Fruit fly (Drosophila melanogaster) whole organism, embryonic: Measurements from ENCODE around the gene Dus1.

Experiments used
- Ada2b ChIP-seq: fragments of 200-800 bp; sonication (Bioruptor generic); IDR thresholded peaks from 2 replicates; pipeline ENCODE4 v1.3.6; 2022; ENCODE audit warnings: missing biosample characterization, missing genetic modification characterization
- CG10321 ChIP-seq: fragments of 200-800 bp; sonication (Bioruptor generic); IDR thresholded peaks from 2 replicates; pipeline ENCODE4 v1.3.6; 2022; ENCODE audit warnings: missing biosample characterization, missing genetic modification characterization
- CG10462 ChIP-seq: fragments of 200-800 bp; sonication (Bioruptor generic); optimal IDR thresholded peaks from 2 replicates; lab custom pipeline; 2016; ENCODE audit warnings: missing biosample characterization, missing genetic modification characterization
- CG11696 ChIP-seq: fragments of 200-800 bp; sonication (Bioruptor generic); IDR thresholded peaks from 2 replicates; pipeline ENCODE4 v1.3.6; 2022; ENCODE audit warnings: missing biosample characterization, missing genetic modification characterization
- CG13287 ChIP-seq: fragments of 200-800 bp; sonication (Bioruptor generic); IDR thresholded peaks from 2 replicates; pipeline ENCODE4 v1.3.6; 2022; ENCODE audit warnings: missing biosample characterization, missing genetic modification characterization; ENCODE audit not compliant: partially characterized antibody
- CG14710 ChIP-seq: fragments of 200-800 bp; sonication (Bioruptor generic); optimal IDR thresholded peaks from 3 replicates; lab custom pipeline; 2019; ENCODE audit warnings: missing biosample characterization, mild to moderate bottlenecking, missing genetic modification characterization, moderate library complexity
- CG16863 ChIP-seq: fragments of 200-800 bp; sonication (Bioruptor generic); optimal IDR thresholded peaks from 3 replicates; lab custom pipeline; 2016; ENCODE audit warnings: missing biosample characterization, missing genetic modification characterization
- CG18599 ChIP-seq: fragments of 200-800 bp; sonication (Bioruptor generic); optimal IDR thresholded peaks from 3 replicates; lab custom pipeline; 2017; ENCODE audit warnings: missing biosample characterization, missing genetic modification characterization, mild to moderate bottlenecking, moderate library complexity, missing genetic modification reagents
- CG33557 ChIP-seq: fragments of 200-800 bp; sonication (Bioruptor generic); optimal IDR thresholded peaks from 2 replicates; lab custom pipeline; 2019; ENCODE audit warnings: missing biosample characterization, mild to moderate bottlenecking, missing genetic modification characterization, moderate library complexity
- CG34224 ChIP-seq: fragments of 200-800 bp; sonication (Bioruptor generic); IDR thresholded peaks from 3 replicates; pipeline ENCODE4 v1.3.6; 2022; ENCODE audit warnings: missing biosample characterization, missing genetic modification characterization; ENCODE audit not compliant: partially characterized antibody
- CG42726 ChIP-seq: fragments of 200-800 bp; sonication (Bioruptor generic); IDR thresholded peaks from 2 replicates; pipeline ENCODE4 v1.3.6; 2022; ENCODE audit warnings: missing biosample characterization, missing genetic modification characterization; ENCODE audit not compliant: partially characterized antibody
- CG5245 ChIP-seq: fragments of 200-800 bp; sonication (Bioruptor generic); optimal IDR thresholded peaks from 3 replicates; lab custom pipeline; 2016; ENCODE audit warnings: missing biosample characterization, missing genetic modification characterization
- CG6765 ChIP-seq: fragments of 200-800 bp; sonication (Bioruptor generic); optimal IDR thresholded peaks from 3 replicates; lab custom pipeline; 2017; ENCODE audit warnings: missing biosample characterization, mild to moderate bottlenecking, missing genetic modification characterization
- CG8290 ChIP-seq, 3 experiments: fragments of 200-800 bp; sonication (Bioruptor generic); optimal IDR thresholded peaks; 2 replicates each; lab custom pipeline; 2016 to 2019; ENCODE audit warnings: missing biosample characterization in 3 of 3, missing genetic modification characterization in 3 of 3, mild to moderate bottlenecking in 2 of 3, moderate library complexity in 1 of 3
- CG8359 ChIP-seq: fragments of 200-800 bp; sonication (Bioruptor generic); optimal IDR thresholded peaks from 2 replicates; lab custom pipeline; 2017; ENCODE audit warnings: missing biosample characterization, mild to moderate bottlenecking, missing genetic modification characterization, borderline replicate concordance
- Dad ChIP-seq: fragments of 200-800 bp; sonication (Bioruptor generic); optimal IDR thresholded peaks from 3 replicates; lab custom pipeline; 2016; ENCODE audit warnings: missing biosample characterization, missing genetic modification characterization
- ERR ChIP-seq: fragments of 200-800 bp; sonication (Bioruptor generic); optimal IDR thresholded peaks from 2 replicates; lab custom pipeline; 2016; ENCODE audit warnings: missing biosample characterization, missing genetic modification characterization
- Ets65A ChIP-seq: fragments of 200-800 bp; sonication (Bioruptor generic); peaks from one replicate; lab custom pipeline; 2016; ENCODE audit warnings: missing biosample characterization, missing genetic modification characterization
- Hey ChIP-seq: fragments of 200-800 bp; sonication (Bioruptor generic); optimal IDR thresholded peaks from 3 replicates; lab custom pipeline; 2018; ENCODE audit warnings: missing biosample characterization, mild to moderate bottlenecking, missing genetic modification characterization
- Hsf ChIP-seq: fragments of 200-800 bp; sonication (Bioruptor generic); optimal IDR thresholded peaks from 3 replicates; lab custom pipeline; 2016; ENCODE audit warnings: missing biosample characterization, missing genetic modification characterization
- MESR4 ChIP-seq: fragments of 200-800 bp; sonication (Bioruptor generic); optimal IDR thresholded peaks from 2 replicates; lab custom pipeline; 2018; ENCODE audit warnings: missing biosample characterization, mild to moderate bottlenecking, missing genetic modification characterization, moderate library complexity
- Mad ChIP-seq: fragments of 200-800 bp; sonication (Bioruptor generic); optimal IDR thresholded peaks from 2 replicates; lab custom pipeline; 2016; ENCODE audit warnings: missing biosample characterization, missing genetic modification characterization
- Med ChIP-seq: fragments of 200-800 bp; sonication (Bioruptor generic); peaks from one replicate; lab custom pipeline; 2016; ENCODE audit warnings: missing biosample characterization, missing genetic modification characterization, mild to moderate bottlenecking, inconsistent platforms, moderate library complexity
- NC2α ChIP-seq: fragments of 200-800 bp; sonication (Bioruptor generic); optimal IDR thresholded peaks from 2 replicates; lab custom pipeline; 2016; ENCODE audit warnings: missing biosample characterization, missing genetic modification characterization
- Neu2 ChIP-seq: fragments of 200-800 bp; sonication (Bioruptor generic); optimal IDR thresholded peaks from 3 replicates; lab custom pipeline; 2016; ENCODE audit warnings: missing biosample characterization, missing genetic modification characterization, borderline replicate concordance
- PHDP ChIP-seq: fragments of 200-800 bp; sonication (Bioruptor generic); optimal IDR thresholded peaks from 3 replicates; lab custom pipeline; 2018; ENCODE audit warnings: missing biosample characterization, mild to moderate bottlenecking, missing genetic modification characterization, moderate library complexity
- chif ChIP-seq, 2 experiments: fragments of 200-800 bp; sonication (Bioruptor generic); optimal IDR thresholded peaks; 3 replicates each; lab custom pipeline; 2016; ENCODE audit warnings: missing biosample characterization in 2 of 2, missing genetic modification characterization in 2 of 2
- chinmo ChIP-seq: fragments of 200-800 bp; sonication (Bioruptor generic); IDR thresholded peaks from 4 replicates; pipeline ENCODE4 v1.3.6; 2022; ENCODE audit warnings: missing biosample characterization, missing genetic modification characterization; ENCODE audit not compliant: partially characterized antibody
- ci ChIP-seq: fragments of 200-800 bp; sonication (Bioruptor generic); IDR thresholded peaks from 3 replicates; pipeline ENCODE4 v1.3.6; 2022; ENCODE audit warnings: missing biosample characterization, missing genetic modification characterization
- dpn ChIP-seq, 2 experiments: fragments of 200-800 bp; sonication (Bioruptor generic); optimal IDR thresholded peaks; 3 replicates each; lab custom pipeline; 2016; ENCODE audit warnings: missing biosample characterization in 2 of 2, missing genetic modification characterization in 2 of 2
- esg ChIP-seq: fragments of 200-800 bp; sonication (Bioruptor generic); conservative IDR thresholded peaks from 2 replicates; pipeline ENCODE4 v1.3.6; 2022; ENCODE audit warnings: missing biosample characterization, missing genetic modification characterization
- fd102C ChIP-seq: fragments of 200-800 bp; sonication (Bioruptor generic); optimal IDR thresholded peaks from 2 replicates; lab custom pipeline; 2018; ENCODE audit warnings: missing biosample characterization, mild to moderate bottlenecking, missing genetic modification characterization, moderate library complexity
- gcm2 ChIP-seq: fragments of 200-800 bp; sonication (Bioruptor generic); optimal IDR thresholded peaks from 2 replicates; lab custom pipeline; 2016; ENCODE audit warnings: missing biosample characterization, missing genetic modification characterization
- gfzf ChIP-seq: fragments of 200-800 bp; sonication (Bioruptor generic); optimal IDR thresholded peaks from 2 replicates; lab custom pipeline; 2016; ENCODE audit warnings: missing biosample characterization, mild to moderate bottlenecking, missing genetic modification characterization, moderate library complexity
- grn ChIP-seq: fragments of 200-800 bp; sonication (Bioruptor generic); optimal IDR thresholded peaks from 3 replicates; lab custom pipeline; 2017; ENCODE audit warnings: missing biosample characterization, missing genetic modification characterization
- ind ChIP-seq: fragments of 200-800 bp; sonication (Bioruptor generic); optimal IDR thresholded peaks from 3 replicates; lab custom pipeline; 2016; ENCODE audit warnings: missing biosample characterization, missing genetic modification characterization
- insv ChIP-seq, 2 experiments: fragments of 200-800 bp; sonication (Bioruptor generic); optimal IDR thresholded peaks; 3 replicates each; lab custom pipeline; 2016 to 2018; ENCODE audit warnings: missing biosample characterization in 2 of 2, missing genetic modification characterization in 2 of 2
- nerfin-2 ChIP-seq: fragments of 200-800 bp; sonication (Bioruptor generic); IDR thresholded peaks from 2 replicates; pipeline ENCODE4 v1.3.6; 2022; ENCODE audit warnings: missing biosample characterization, missing genetic modification characterization; ENCODE audit not compliant: partially characterized antibody
- org-1 ChIP-seq: fragments of 200-800 bp; sonication (Bioruptor generic); optimal IDR thresholded peaks from 2 replicates; lab custom pipeline; 2017; ENCODE audit warnings: missing biosample characterization, missing genetic modification characterization
- p53 ChIP-seq: fragments of 200-800 bp; sonication (Bioruptor generic); optimal IDR thresholded peaks from 2 replicates; lab custom pipeline; 2016; ENCODE audit warnings: missing biosample characterization, missing genetic modification characterization
- pfk ChIP-seq: fragments of 200-800 bp; sonication (Bioruptor generic); optimal IDR thresholded peaks from 2 replicates; lab custom pipeline; 2018; ENCODE audit warnings: missing biosample characterization, mild to moderate bottlenecking, missing genetic modification characterization, moderate library complexity
- pnt ChIP-seq: fragments of 200-800 bp; sonication (Bioruptor generic); optimal IDR thresholded peaks from 3 replicates; lab custom pipeline; 2016; ENCODE audit warnings: missing biosample characterization, missing genetic modification characterization
- prd ChIP-seq, 3 experiments: fragments of >200 bp in 2 of 3; fragments of 200-800 bp in 1 of 3; sonication (Bioruptor generic) in 1 of 3; optimal IDR thresholded peaks in 2 of 3; IDR thresholded peaks in 1 of 3; 2 replicates in 2 of 3; 3 replicates in 1 of 3; pipeline versions ENCODE4 v1.3.6 to Lab custom; 2017 to 2022; ENCODE audit warnings: missing biosample characterization in 1 of 3, missing genetic modification characterization in 1 of 3
- pzg ChIP-seq: fragments of 200-800 bp; sonication (Bioruptor generic); optimal IDR thresholded peaks from 3 replicates; lab custom pipeline; 2018; ENCODE audit warnings: missing biosample characterization, mild to moderate bottlenecking, missing genetic modification characterization, moderate library complexity
- row ChIP-seq: fragments of 200-800 bp; sonication (Bioruptor generic); IDR thresholded peaks from 3 replicates; pipeline ENCODE4 v1.3.6; 2022; ENCODE audit warnings: missing biosample characterization, missing genetic modification characterization
- shn ChIP-seq: fragments of 200-800 bp; sonication (Bioruptor generic); optimal IDR thresholded peaks from 3 replicates; lab custom pipeline; 2016; ENCODE audit warnings: missing biosample characterization, missing genetic modification characterization
- tin ChIP-seq: fragments of 200-800 bp; sonication (Bioruptor generic); optimal IDR thresholded peaks from 3 replicates; lab custom pipeline; 2016; ENCODE audit warnings: missing biosample characterization, missing genetic modification characterization
- toy ChIP-seq: fragments of 200-800 bp; sonication (Bioruptor generic); IDR thresholded peaks from 2 replicates; pipeline ENCODE4 v1.3.6; 2022; ENCODE audit warnings: missing biosample characterization, missing genetic modification characterization
- twi ChIP-seq: fragments of 200-800 bp; optimal IDR thresholded peaks from 2 replicates; lab custom pipeline; 2019; ENCODE audit warnings: missing biosample characterization, mild to moderate bottlenecking, missing genetic modification characterization, moderate library complexity

The Dus1 gene

DNA sequence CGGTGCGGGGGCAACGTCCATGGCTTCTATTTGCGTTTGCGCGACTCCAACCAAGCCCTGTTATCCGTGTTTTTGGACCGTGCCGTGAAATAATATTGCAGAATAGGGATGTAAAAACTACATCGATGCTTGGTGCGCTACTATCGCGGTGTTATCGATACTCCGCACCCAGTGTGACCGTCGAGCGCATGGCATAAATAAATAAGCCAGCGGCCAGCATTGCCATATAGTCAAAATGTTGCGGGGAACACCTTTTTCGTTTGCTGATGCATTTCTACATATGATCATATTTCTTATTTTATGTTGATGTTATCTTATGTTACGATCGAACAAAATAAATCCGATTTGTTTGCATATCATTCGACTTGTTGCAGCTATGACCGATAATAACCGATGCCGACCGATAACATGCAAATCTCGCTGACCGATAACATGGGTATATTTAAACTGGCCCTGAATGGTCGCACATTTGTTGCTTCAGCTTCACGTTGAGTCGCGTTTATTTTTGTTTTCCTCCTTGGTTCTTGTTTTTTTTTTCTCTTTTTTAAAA lies 5.7 kb upstream of the Dus1 start, which contains the start of gene smo (continued):
- TF ChIP-seq ERR (GFP tag; lab: Kevin White, UChicago) (peak; percentile 5), prd (optimal IDR thresholded peaks at IDR 0.05; lab: Kevin White, UChicago) (no peak), prd (GFP tag; IDR thresholded peaks at IDR 0.05; lab: Robert Waterston, UW) (0 out of 3 replicates have a peak, but pooled peaks have one; percentile 23), dpn (GFP tag; optimal IDR thresholded peaks at IDR 0.05; lab: Kevin White, UChicago) (peak; percentile 48 to 52), CG33557 (GFP tag; lab: Kevin White, UChicago) (no peak), twi (tag; lab: Kevin White, UChicago) (peak; percentile 25), NC2α (no peak), tin (GFP tag; lab: Kevin White, UChicago) (peak; percentile 29), CG11696 (no peak), fd102C (GFP tag; lab: Kevin White, UChicago) (no peak), CG6765 (GFP tag; lab: Kevin White, UChicago) (no peak), ind (GFP tag; lab: Kevin White, UChicago) (peak; percentile 26), Ets65A (GFP tag; lab: Kevin White, UChicago) (peak; percentile 90), CG8359 (GFP tag; lab: Kevin White, UChicago) (no peak), row (GFP tag; lab: Robert Waterston, UW) (peak; percentile 56), insv (GFP tag; optimal IDR thresholded peaks at IDR 0.05; lab: Kevin White, UChicago) (peak in 1 of 2 experiments; percentile 12), CG5245 (GFP tag; lab: Kevin White, UChicago) (no peak), CG14710 (tag; lab: Kevin White, UChicago) (peak; percentile 84), Hey (tag; lab: Kevin White, UChicago) (no peak), ci (GFP tag; lab: Robert Waterston, UW) (no peak), p53 (GFP tag; lab: Kevin White, UChicago) (peak; percentile 69), gcm2 (no peak), chif (GFP tag; optimal IDR thresholded peaks at IDR 0.05; lab: Kevin White, UChicago) (peak; percentile 29 to 48), CG10462 (GFP tag; lab: Kevin White, UChicago) (no peak), Ada2b (GFP tag; lab: Robert Waterston, UW) (no peak), CG34224 (GFP tag; lab: Robert Waterston, UW) (peak; percentile 80), chinmo (GFP tag; lab: Robert Waterston, UW) (peak; percentile 83; the same call in 3 of the 4 replicates), CG8290 (GFP tag; optimal IDR thresholded peaks at IDR 0.05; lab: Kevin White, UChicago) (peak; percentile 16), CG8290 (tag; optimal IDR thresholded peaks at IDR 0.05; lab: Kevin White, UChicago) (no peak), pzg (GFP tag; lab: Kevin White, UChicago) (peak; percentile 96), CG18599 (GFP tag; lab: Kevin White, UChicago) (no peak), Neu2 (GFP tag; lab: Kevin White, UChicago) (no peak), Hsf (GFP tag; lab: Kevin White, UChicago) (peak; percentile 43), CG42726 (peak; percentile 89), pfk (GFP tag; lab: Kevin White, UChicago) (no peak), CG13287 (GFP tag; lab: Robert Waterston, UW) (peak; percentile 90), org-1 (GFP tag; lab: Kevin White, UChicago) (no peak), MESR4 (peak; percentile 67), esg (GFP tag; lab: Robert Waterston, UW) (no peak), Mad (GFP tag; lab: Kevin White, UChicago) (peak; percentile 51), CG16863 (peak; percentile 96), toy (no peak), grn (peak; percentile 34), pnt (GFP tag; lab: Kevin White, UChicago) (peak; percentile 22), Dad (GFP tag; lab: Kevin White, UChicago) (no peak), gfzf (GFP tag; lab: Kevin White, UChicago) (peak; percentile 95), Med (peak; percentile 89), shn (GFP tag; lab: Kevin White, UChicago) (peak; percentile 51), PHDP (tag; lab: Kevin White, UChicago) (peak; percentile 32), CG10321 (GFP tag; lab: Robert Waterston, UW) (no peak), nerfin-2 (peak; percentile 55; the same call in 1 of the 2 replicates)
